Worm (Caenorhabditis elegans): ENCODE results near the gene Y116A8C.3.

DNA sequence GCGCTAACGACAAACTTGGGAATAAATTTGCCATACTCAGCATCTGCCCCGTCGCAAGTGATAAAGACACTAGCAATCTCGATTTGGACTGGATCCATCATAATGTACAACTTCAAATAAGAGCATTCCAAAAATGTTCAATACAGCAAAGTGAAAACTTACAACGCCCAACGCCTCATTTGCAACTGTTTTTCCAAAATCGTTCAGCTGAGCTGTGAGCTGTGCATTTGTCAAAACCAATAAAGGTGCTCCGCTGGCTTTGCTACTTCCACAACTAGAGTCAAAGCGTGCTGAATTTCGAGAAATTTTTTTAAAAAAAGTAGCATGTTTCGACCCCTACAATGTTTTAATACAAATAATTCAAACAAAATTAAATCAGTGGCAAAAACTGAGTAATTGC, 15.2 kb downstream of the Y116A8C.3 start, which contains the start of gene Y116A8C.49:
- TF ChIP-seq pes-1 (GFP tag; IDR thresholded peaks at IDR 0.05) (no peak), ama-1 (optimal IDR thresholded peaks at IDR 0.05) (no peak), ets-7 (tag; optimal IDR thresholded peaks at IDR 0.05) (no peak), F13C5.2 (tag; optimal IDR thresholded peaks at IDR 0.05) (no peak), flt-1 (GFP tag; IDR thresholded peaks at IDR 0.05) (no peak), hmbx-1 (tag; optimal IDR thresholded peaks at IDR 0.05) (no peak), B0310.2 (tag; optimal IDR thresholded peaks at IDR 0.05) (no peak), ceh-13 (GFP tag; optimal IDR thresholded peaks at IDR 0.05) (no peak), tbx-11 (GFP tag; IDR thresholded peaks at IDR 0.05) (no peak)
